Fruit fly (Drosophila melanogaster) Kc167 (cell line): ENCODE measurements around the gene Dpm1.

Source experiments
- Myc ChIP-seq: fragments of >200 bp; optimal IDR thresholded peaks from 2 replicates; lab custom pipeline; 2017; ENCODE audit warnings: missing external identifiers
- Sin3A ChIP-seq: fragments of >200 bp; optimal IDR thresholded peaks from 2 replicates; lab custom pipeline; 2018; ENCODE audit warnings: missing external identifiers
- h ChIP-seq: fragments of >200 bp; optimal IDR thresholded peaks from 3 replicates; lab custom pipeline; 2018; ENCODE audit warnings: missing external identifiers
- insv ChIP-seq: fragments of >200 bp; optimal IDR thresholded peaks from 3 replicates; lab custom pipeline; 2018; ENCODE audit warnings: missing external identifiers
- psq ChIP-seq: fragments of >200 bp; optimal IDR thresholded peaks from 2 replicates; lab custom pipeline; 2017; ENCODE audit warnings: missing external identifiers
- ttk ChIP-seq: sonication (Bioruptor generic); optimal IDR thresholded peaks from 2 replicates; lab custom pipeline; 2017; ENCODE audit warnings: missing external identifiers

DNA sequence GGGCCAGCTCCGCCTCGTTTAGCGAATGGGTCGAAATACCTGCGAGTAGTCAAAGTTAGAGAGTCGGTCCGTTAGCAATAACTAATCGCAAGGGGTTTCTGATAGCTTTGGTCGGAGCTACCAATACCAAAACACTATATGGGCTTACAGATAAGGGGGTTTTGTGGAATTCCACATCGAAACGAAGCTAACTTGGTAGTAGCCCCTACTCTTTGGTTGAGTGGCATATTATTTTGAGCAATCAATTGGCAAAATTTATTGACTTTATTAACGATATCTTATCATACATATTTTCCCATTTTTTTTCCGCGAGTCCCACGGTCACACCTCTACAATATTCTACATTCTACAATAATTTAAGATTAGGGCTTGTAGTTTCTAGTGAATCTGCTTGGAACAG, 19.8 kb downstream of the Dpm1 start:
- no peak for TF ChIP-seq psq (lab: Kevin White, UChicago)
- no peak for TF ChIP-seq Sin3A (lab: Kevin White, UChicago)
- TF ChIP-seq Myc (lab: Kevin White, UChicago) = no peak
- TF ChIP-seq insv (lab: Kevin White, UChicago) = no peak
- TF ChIP-seq h (lab: Kevin White, UChicago) = no peak
- no peak for TF ChIP-seq ttk (lab: Kevin White, UChicago)
